Worm (Caenorhabditis elegans) whole organism, L1 larva: ENCODE measurements around the gene col-186.

ENCODE experiments used
- egl-13 ChIP-seq: sonication (generic microtip); optimal IDR thresholded peaks from 2 replicates; lab custom pipeline; 2016; ENCODE audit warnings: missing genotype, missing genetic modification reagents, missing genetic modification characterization, missing compliant biosample characterization
- fos-1 ChIP-seq: fragments of 150-350 bp; optimal IDR thresholded peaks from 2 replicates; lab custom pipeline; 2014; ENCODE audit warnings: missing biosample characterization, missing genetic modification characterization
- lin-15B ChIP-seq: fragments of 150-350 bp; sonication (generic microtip); optimal IDR thresholded peaks from 3 replicates; lab custom pipeline; 2014; ENCODE audit warnings: missing biosample characterization, missing genetic modification characterization
- nhr-12 ChIP-seq: sonication (generic microtip); optimal IDR thresholded peaks from 2 replicates; lab custom pipeline; 2017; ENCODE audit warnings: missing biosample characterization, missing genetic modification characterization
- nhr-237 ChIP-seq: fragments of 150-350 bp; optimal IDR thresholded peaks from 2 replicates; lab custom pipeline; 2014; ENCODE audit warnings: missing biosample characterization, missing genetic modification characterization
- nhr-77 ChIP-seq: fragments of 150-350 bp; optimal IDR thresholded peaks from 2 replicates; lab custom pipeline; 2014; ENCODE audit warnings: missing biosample characterization, missing genetic modification characterization
- skn-1 ChIP-seq: fragments of 150-350 bp; optimal IDR thresholded peaks from 2 replicates; lab custom pipeline; 2014; ENCODE audit warnings: missing biosample characterization, missing genetic modification characterization
- snpc-4 ChIP-seq: fragments of 150-350 bp; optimal IDR thresholded peaks from 2 replicates; lab custom pipeline; 2014; ENCODE audit warnings: missing biosample characterization, missing genetic modification characterization
- swsn-7 ChIP-seq: sonication (generic microtip); optimal IDR thresholded peaks from 2 replicates; lab custom pipeline; 2016; ENCODE audit warnings: missing genetic modification characterization, missing compliant biosample characterization
- unc-130 ChIP-seq: fragments of 150-350 bp; optimal IDR thresholded peaks from 2 replicates; lab custom pipeline; 2017; ENCODE audit warnings: missing biosample characterization, missing genetic modification characterization, inconsistent platforms

- TF ChIP-seq snpc-4 (tag; lab: Kevin White, UChicago): no peak
- TF ChIP-seq nhr-237 (tag; lab: Kevin White, UChicago): no peak
- no peak for TF ChIP-seq unc-130
- TF ChIP-seq nhr-12: no peak
- no peak for TF ChIP-seq lin-15B (tag; lab: Kevin White, UChicago)
- no peak for TF ChIP-seq swsn-7 (tag; lab: Kevin White, UChicago)
- no peak for TF ChIP-seq skn-1
- no peak for TF ChIP-seq egl-13 (tag; lab: Kevin White, UChicago)
- TF ChIP-seq fos-1 (tag; lab: Kevin White, UChicago): no peak
- no peak for TF ChIP-seq nhr-77 (tag; lab: Kevin White, UChicago)
Measured at ce11 chrX:15953086-15953485, 1.8 kb downstream of the col-186 start.
